Fruit fly (Drosophila melanogaster) whole organism, embryonic: ENCODE data around the gene dgt1.
A peak's percentile ranks its signal among the peaks of the same experiment; 100 is the strongest.

ENCODE experiments used
- Ada2b ChIP-seq: fragments of 200-800 bp; sonication (Bioruptor generic); IDR thresholded peaks from 2 replicates; pipeline ENCODE4 v1.3.6; 2022; ENCODE audit warnings: missing biosample characterization, missing genetic modification characterization
- Aef1 ChIP-seq: fragments of 200-800 bp; sonication (Bioruptor generic); IDR thresholded peaks from 3 replicates; pipeline ENCODE4 v1.3.6; 2022; ENCODE audit warnings: missing biosample characterization, missing genetic modification characterization
- BtbVII ChIP-seq: fragments of 200-800 bp; sonication (Bioruptor generic); optimal IDR thresholded peaks from 3 replicates; lab custom pipeline; 2017; ENCODE audit warnings: missing biosample characterization, mild to moderate bottlenecking, missing genetic modification characterization
- CG1024 ChIP-seq: fragments of 200-800 bp; sonication (Bioruptor generic); IDR thresholded peaks from 2 replicates; pipeline ENCODE4 v1.3.6; 2022; ENCODE audit warnings: missing biosample characterization, missing genetic modification characterization
- CG11456 ChIP-seq: fragments of 200-800 bp; sonication (Bioruptor generic); IDR thresholded peaks from 3 replicates; pipeline ENCODE4 v1.3.6; 2022; ENCODE audit warnings: missing biosample characterization, missing genetic modification characterization
- CG11696 ChIP-seq: fragments of 200-800 bp; sonication (Bioruptor generic); IDR thresholded peaks from 2 replicates; pipeline ENCODE4 v1.3.6; 2022; ENCODE audit warnings: missing biosample characterization, missing genetic modification characterization
- CG1529 ChIP-seq: fragments of 200-800 bp; sonication (Bioruptor generic); optimal IDR thresholded peaks from 3 replicates; lab custom pipeline; 2018; ENCODE audit warnings: missing biosample characterization, missing genetic modification characterization
- CG15696 ChIP-seq: fragments of 200-800 bp; sonication (Bioruptor generic); optimal IDR thresholded peaks from 2 replicates; lab custom pipeline; 2019; ENCODE audit warnings: missing biosample characterization, mild to moderate bottlenecking, missing genetic modification characterization, moderate library complexity
- CG16779 ChIP-seq: fragments of 200-800 bp; sonication (Bioruptor generic); IDR thresholded peaks from 2 replicates; pipeline ENCODE4 v1.3.6; 2022; ENCODE audit warnings: missing biosample characterization, missing genetic modification characterization
- CG17829 ChIP-seq: fragments of 200-800 bp; optimal IDR thresholded peaks from 2 replicates; lab custom pipeline; 2019; ENCODE audit warnings: missing biosample characterization, mild to moderate bottlenecking, missing genetic modification characterization, moderate library complexity
- CG1792 ChIP-seq: fragments of 200-800 bp; sonication (Bioruptor generic); optimal IDR thresholded peaks from 2 replicates; lab custom pipeline; 2016; ENCODE audit warnings: missing biosample characterization, missing genetic modification characterization
- CG18599 ChIP-seq: fragments of 200-800 bp; sonication (Bioruptor generic); optimal IDR thresholded peaks from 3 replicates; lab custom pipeline; 2017; ENCODE audit warnings: missing biosample characterization, missing genetic modification characterization, mild to moderate bottlenecking, moderate library complexity, missing genetic modification reagents
- CG18764 ChIP-seq: fragments of 200-800 bp; sonication (Bioruptor generic); optimal IDR thresholded peaks from 3 replicates; lab custom pipeline; 2016; ENCODE audit warnings: missing biosample characterization, missing genetic modification characterization
- CG4707 ChIP-seq: fragments of 200-800 bp; sonication (Bioruptor generic); optimal IDR thresholded peaks from 2 replicates; lab custom pipeline; 2018; ENCODE audit warnings: missing biosample characterization, mild to moderate bottlenecking, missing genetic modification characterization, moderate library complexity
- CG7357 ChIP-seq: fragments of 200-800 bp; sonication (Bioruptor generic); IDR thresholded peaks from 3 replicates; pipeline ENCODE4 v1.3.6; 2022; ENCODE audit warnings: missing biosample characterization, missing genetic modification characterization
- ERR ChIP-seq: fragments of 200-800 bp; sonication (Bioruptor generic); optimal IDR thresholded peaks from 2 replicates; lab custom pipeline; 2016; ENCODE audit warnings: missing biosample characterization, missing genetic modification characterization
- Eip74EF ChIP-seq, 2 experiments: fragments of 200-800 bp in 1 of 2; fragments of >200 bp in 1 of 2; sonication (Bioruptor generic) in 1 of 2; optimal IDR thresholded peaks; 2 replicates each; lab custom pipeline; 2017 to 2019; ENCODE audit warnings: missing biosample characterization in 2 of 2, missing genetic modification characterization in 2 of 2, mild to moderate bottlenecking in 1 of 2, moderate library complexity in 1 of 2
- Ets65A ChIP-seq: fragments of 200-800 bp; sonication (Bioruptor generic); peaks from one replicate; lab custom pipeline; 2016; ENCODE audit warnings: missing biosample characterization, missing genetic modification characterization
- HLH54F ChIP-seq: fragments of 200-800 bp; sonication (Bioruptor generic); optimal IDR thresholded peaks from 3 replicates; lab custom pipeline; 2016; ENCODE audit warnings: missing biosample characterization, missing genetic modification characterization
- MTF-1 ChIP-seq: fragments of 200-800 bp; sonication (Bioruptor generic); optimal IDR thresholded peaks from 2 replicates; lab custom pipeline; 2018; ENCODE audit warnings: missing biosample characterization, mild to moderate bottlenecking, missing genetic modification characterization, borderline replicate concordance
- Meics ChIP-seq: fragments of 200-800 bp; sonication (Bioruptor generic); optimal IDR thresholded peaks from 2 replicates; lab custom pipeline; 2017; ENCODE audit warnings: missing biosample characterization, mild to moderate bottlenecking, missing genetic modification characterization
- NK7.1 ChIP-seq: fragments of 200-800 bp; sonication (Bioruptor generic); optimal IDR thresholded peaks from 3 replicates; lab custom pipeline; 2016; ENCODE audit warnings: missing biosample characterization, missing genetic modification characterization
- Oli ChIP-seq: fragments of 200-800 bp; sonication (Bioruptor generic); optimal IDR thresholded peaks from 2 replicates; lab custom pipeline; 2018; ENCODE audit warnings: missing biosample characterization, mild to moderate bottlenecking, missing genetic modification characterization, moderate library complexity
- Rfx ChIP-seq: fragments of 200-800 bp; sonication (Bioruptor generic); IDR thresholded peaks from 2 replicates; pipeline ENCODE4 v1.3.6; 2022; ENCODE audit warnings: missing biosample characterization, missing genetic modification characterization
- Scr ChIP-seq: fragments of 200-800 bp; sonication (Bioruptor generic); IDR thresholded peaks from 2 replicates; pipeline ENCODE4 v1.3.6; 2022; ENCODE audit warnings: missing biosample characterization, missing genetic modification characterization; ENCODE audit not compliant: partially characterized antibody
- Usf ChIP-seq: fragments of 200-800 bp; sonication (Bioruptor generic); optimal IDR thresholded peaks from 2 replicates; lab custom pipeline; 2017; ENCODE audit warnings: missing genotype, missing biosample characterization, missing genetic modification characterization
- ab ChIP-seq: fragments of 200-800 bp; sonication (Bioruptor generic); optimal IDR thresholded peaks from 2 replicates; lab custom pipeline; 2016; ENCODE audit warnings: missing biosample characterization, missing genetic modification characterization
- chif ChIP-seq, 2 experiments: fragments of 200-800 bp; sonication (Bioruptor generic); optimal IDR thresholded peaks; 3 replicates each; lab custom pipeline; 2016; ENCODE audit warnings: missing biosample characterization in 2 of 2, missing genetic modification characterization in 2 of 2
- da ChIP-seq: fragments of 200-800 bp; sonication (Bioruptor generic); optimal IDR thresholded peaks from 2 replicates; lab custom pipeline; 2016; ENCODE audit warnings: missing biosample characterization, missing genetic modification characterization
- esg ChIP-seq: fragments of 200-800 bp; sonication (Bioruptor generic); conservative IDR thresholded peaks from 2 replicates; pipeline ENCODE4 v1.3.6; 2022; ENCODE audit warnings: missing biosample characterization, missing genetic modification characterization
- exex ChIP-seq: fragments of 200-800 bp; sonication (Bioruptor generic); optimal IDR thresholded peaks from 4 replicates; lab custom pipeline; 2018; ENCODE audit warnings: missing biosample characterization, mild to moderate bottlenecking, missing genetic modification characterization, moderate library complexity
- fd96Cb ChIP-seq: fragments of 200-800 bp; sonication (Bioruptor generic); optimal IDR thresholded peaks from 2 replicates; lab custom pipeline; 2018; ENCODE audit warnings: missing biosample characterization, mild to moderate bottlenecking, missing genetic modification characterization, moderate library complexity
- fu2 ChIP-seq: fragments of 200-800 bp; sonication (Bioruptor generic); optimal IDR thresholded peaks from 2 replicates; lab custom pipeline; 2016; ENCODE audit warnings: missing biosample characterization, missing genetic modification characterization
- gfzf ChIP-seq: fragments of 200-800 bp; sonication (Bioruptor generic); optimal IDR thresholded peaks from 2 replicates; lab custom pipeline; 2016; ENCODE audit warnings: missing biosample characterization, mild to moderate bottlenecking, missing genetic modification characterization, moderate library complexity
- hb ChIP-seq: fragments of 200-800 bp; sonication (Bioruptor generic); IDR thresholded peaks from 3 replicates; pipeline ENCODE4 v1.3.6; 2022; ENCODE audit warnings: missing biosample characterization, missing genetic modification characterization; ENCODE audit not compliant: partially characterized antibody
- hkb ChIP-seq, 2 experiments: fragments of 200-800 bp in 1 of 2; fragments of >200 bp in 1 of 2; sonication (Bioruptor generic) in 1 of 2; IDR thresholded peaks in 1 of 2; optimal IDR thresholded peaks in 1 of 2; 2 replicates each; pipeline versions ENCODE4 v1.3.6 to Lab custom; 2017 to 2022; ENCODE audit warnings: missing biosample characterization in 1 of 2, missing genetic modification characterization in 1 of 2
- insv ChIP-seq, 2 experiments: fragments of 200-800 bp; sonication (Bioruptor generic); optimal IDR thresholded peaks; 3 replicates each; lab custom pipeline; 2016 to 2018; ENCODE audit warnings: missing biosample characterization in 2 of 2, missing genetic modification characterization in 2 of 2
- kah ChIP-seq: fragments of 200-800 bp; sonication (Bioruptor generic); optimal IDR thresholded peaks from 2 replicates; lab custom pipeline; 2018; ENCODE audit warnings: missing biosample characterization, mild to moderate bottlenecking, missing genetic modification characterization
- kay ChIP-seq: fragments of 200-800 bp; sonication (Bioruptor generic); optimal IDR thresholded peaks from 2 replicates; lab custom pipeline; 2016; ENCODE audit warnings: missing biosample characterization, missing genetic modification characterization
- kni ChIP-seq: fragments of 200-800 bp; sonication (Bioruptor generic); optimal IDR thresholded peaks from 3 replicates; lab custom pipeline; 2017; ENCODE audit warnings: mild to moderate bottlenecking, missing biosample characterization, missing genetic modification reagents, missing genetic modification characterization
- knrl ChIP-seq: fragments of 200-800 bp; sonication (Bioruptor generic); IDR thresholded peaks from 3 replicates; pipeline ENCODE4 v1.3.6; 2022; ENCODE audit warnings: missing biosample characterization, missing genetic modification characterization; ENCODE audit not compliant: partially characterized antibody
- nau ChIP-seq: fragments of 200-800 bp; sonication (Bioruptor generic); optimal IDR thresholded peaks from 3 replicates; lab custom pipeline; 2017; ENCODE audit warnings: missing biosample characterization, mild to moderate bottlenecking, missing genetic modification characterization, missing genetic modification reagents
- nerfin-1 ChIP-seq: fragments of 200-800 bp; sonication (Bioruptor generic); optimal IDR thresholded peaks from 3 replicates; lab custom pipeline; 2019; ENCODE audit warnings: missing biosample characterization, mild to moderate bottlenecking, missing genetic modification characterization, moderate library complexity
- p53 ChIP-seq: fragments of 200-800 bp; sonication (Bioruptor generic); optimal IDR thresholded peaks from 2 replicates; lab custom pipeline; 2016; ENCODE audit warnings: missing biosample characterization, missing genetic modification characterization
- psq ChIP-seq: fragments of 200-800 bp; sonication (Bioruptor generic); optimal IDR thresholded peaks from 2 replicates; lab custom pipeline; 2017; ENCODE audit warnings: missing biosample characterization, missing genetic modification characterization
- pzg ChIP-seq: fragments of 200-800 bp; sonication (Bioruptor generic); optimal IDR thresholded peaks from 3 replicates; lab custom pipeline; 2018; ENCODE audit warnings: missing biosample characterization, mild to moderate bottlenecking, missing genetic modification characterization, moderate library complexity
- sc ChIP-seq, 3 experiments: fragments of >200 bp in 2 of 3; fragments of 200-800 bp in 1 of 3; sonication (Bioruptor generic) in 1 of 3; optimal IDR thresholded peaks; 2 replicates in 2 of 3; 3 replicates in 1 of 3; lab custom pipeline; 2017; ENCODE audit warnings: mild to moderate bottlenecking in 1 of 3, missing biosample characterization in 1 of 3, missing genetic modification characterization in 1 of 3, missing genetic modification reagents in 1 of 3
- sens-2 ChIP-seq: fragments of 200-800 bp; sonication (Bioruptor generic); IDR thresholded peaks from 2 replicates; pipeline ENCODE4 v1.3.6; 2022; ENCODE audit warnings: missing biosample characterization, missing genetic modification characterization
- seq ChIP-seq: fragments of 200-800 bp; sonication (Bioruptor generic); IDR thresholded peaks from 2 replicates; pipeline ENCODE4 v1.3.6; 2022; ENCODE audit warnings: missing biosample characterization, missing genetic modification characterization
- tll ChIP-seq, 2 experiments: fragments of 200-800 bp in 1 of 2; fragments of >200 bp in 1 of 2; sonication (Bioruptor generic) in 1 of 2; optimal IDR thresholded peaks; 2 replicates each; lab custom pipeline; 2017 to 2019; ENCODE audit warnings: missing biosample characterization in 2 of 2, missing genetic modification characterization in 2 of 2, mild to moderate bottlenecking in 1 of 2, moderate library complexity in 1 of 2

The dgt1 gene

DNA sequence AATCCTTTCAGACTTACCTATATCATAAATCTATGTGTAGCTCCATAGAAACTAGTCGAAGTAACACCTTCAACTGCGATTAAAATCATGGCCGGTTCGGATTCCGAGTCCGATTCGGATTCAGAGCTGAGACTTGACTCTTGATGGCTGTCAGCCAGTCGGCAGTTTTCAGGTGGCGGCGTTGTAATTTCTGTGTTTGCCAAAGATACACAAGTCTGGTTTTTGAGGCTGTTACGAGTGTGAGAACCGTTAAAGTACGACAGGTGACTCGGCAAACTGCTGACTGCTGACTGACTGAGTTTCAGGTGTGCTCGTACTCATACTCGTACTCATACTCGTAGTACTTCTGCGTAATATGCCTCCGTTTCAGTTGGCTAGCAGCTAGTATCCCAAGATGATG is 33.9 kb upstream of the dgt1 start (continued):
- no peak for TF ChIP-seq BtbVII
- TF ChIP-seq Scr (GFP tag; lab: Robert Waterston, UW) = no peak
- no peak for TF ChIP-seq CG11456 (GFP tag; lab: Robert Waterston, UW)
- TF ChIP-seq HLH54F (GFP tag; lab: Kevin White, UChicago) = no peak
- TF ChIP-seq tll (GFP tag; optimal IDR thresholded peaks at IDR 0.05; lab: Kevin White, UChicago) = peak in 1 of 2 experiments; percentile 3
- TF ChIP-seq hb (GFP tag; lab: Robert Waterston, UW) = no peak
- no peak for TF ChIP-seq CG11696 (GFP tag; lab: Robert Waterston, UW)
- no peak for TF ChIP-seq ab (GFP tag; lab: Kevin White, UChicago)
- TF ChIP-seq Aef1 = no peak
- no peak for TF ChIP-seq MTF-1 (GFP tag; lab: Kevin White, UChicago)
- no peak for TF ChIP-seq CG17829 (tag; lab: Kevin White, UChicago)
- no peak for TF ChIP-seq Ada2b (GFP tag; lab: Robert Waterston, UW)
- peak; percentile 11 for TF ChIP-seq NK7.1 (GFP tag; lab: Kevin White, UChicago)
- no peak for TF ChIP-seq knrl
- TF ChIP-seq seq (GFP tag; lab: Robert Waterston, UW) = no peak
- TF ChIP-seq CG7357 = no peak
- TF ChIP-seq CG1024 = no peak
- no peak for TF ChIP-seq gfzf (GFP tag; lab: Kevin White, UChicago)
- peak; percentile 46 for TF ChIP-seq Meics
- TF ChIP-seq kni (GFP tag; lab: Kevin White, UChicago) = no peak
- no peak for TF ChIP-seq chif (GFP tag; optimal IDR thresholded peaks at IDR 0.05; lab: Kevin White, UChicago)
- no peak for TF ChIP-seq Oli (tag; lab: Kevin White, UChicago)
- no peak for TF ChIP-seq insv (GFP tag; optimal IDR thresholded peaks at IDR 0.05; lab: Kevin White, UChicago)
- TF ChIP-seq Usf (GFP tag; lab: Kevin White, UChicago) = no peak
- no peak for TF ChIP-seq Eip74EF (GFP tag; optimal IDR thresholded peaks at IDR 0.05; lab: Kevin White, UChicago)
- TF ChIP-seq nerfin-1 (tag; lab: Kevin White, UChicago) = no peak
- TF ChIP-seq kay (GFP tag; lab: Kevin White, UChicago) = no peak
- TF ChIP-seq CG18764 = no peak
- no peak for TF ChIP-seq pzg
- TF ChIP-seq CG15696 = no peak
- no peak for TF ChIP-seq fd96Cb
- TF ChIP-seq nau = peak; percentile 26
- TF ChIP-seq p53 = no peak
- no peak for TF ChIP-seq hkb (optimal IDR thresholded peaks at IDR 0.05; lab: Kevin White, UChicago)
- 0 out of 2 replicates have a peak, but pooled peaks have one; percentile 14 for TF ChIP-seq hkb (GFP tag; IDR thresholded peaks at IDR 0.05; lab: Robert Waterston, UW)
- TF ChIP-seq Rfx = peak; percentile 34; the same call in 1 of the 2 replicates
- no peak for TF ChIP-seq exex (tag; lab: Kevin White, UChicago)
- no peak for TF ChIP-seq Ets65A (GFP tag; lab: Kevin White, UChicago)
- peak; percentile 71 for TF ChIP-seq CG18599 (GFP tag; lab: Kevin White, UChicago)
- TF ChIP-seq CG1792 (GFP tag; lab: Kevin White, UChicago) = no peak
- TF ChIP-seq kah (GFP tag; lab: Kevin White, UChicago) = no peak
- TF ChIP-seq esg (GFP tag; lab: Robert Waterston, UW) = no peak
- no peak for TF ChIP-seq da (GFP tag; lab: Kevin White, UChicago)
- TF ChIP-seq fu2 (GFP tag; lab: Kevin White, UChicago) = no peak
- TF ChIP-seq sc (optimal IDR thresholded peaks at IDR 0.05; lab: Kevin White, UChicago) = no peak
- TF ChIP-seq sc (GFP tag; optimal IDR thresholded peaks at IDR 0.05; lab: Kevin White, UChicago) = no peak
- TF ChIP-seq sens-2 (GFP tag; lab: Robert Waterston, UW) = no peak
- TF ChIP-seq psq (GFP tag; lab: Kevin White, UChicago) = no peak
- TF ChIP-seq CG4707 (GFP tag; lab: Kevin White, UChicago) = no peak
- TF ChIP-seq ERR (GFP tag; lab: Kevin White, UChicago) = no peak
- TF ChIP-seq CG16779 (GFP tag; lab: Robert Waterston, UW) = no peak
- TF ChIP-seq CG1529 (GFP tag; lab: Kevin White, UChicago) = no peak
